Fruit fly (Drosophila melanogaster) whole organism, prepupa: ENCODE results near the gene CG32071.

Experiments used
- CG11762 ChIP-seq: fragments of 200-800 bp; sonication (Bioruptor generic); optimal IDR thresholded peaks from 3 replicates; lab custom pipeline; 2016; ENCODE audit warnings: missing biosample characterization, missing genetic modification characterization; ENCODE audit not compliant: insufficient read depth
- CG1621 ChIP-seq: fragments of 200-800 bp; sonication (Bioruptor generic); optimal IDR thresholded peaks from 3 replicates; lab custom pipeline; 2018; ENCODE audit warnings: missing biosample characterization, mild to moderate bottlenecking, missing genetic modification characterization
- CG4318 ChIP-seq: fragments of 200-800 bp; sonication (Bioruptor generic); optimal IDR thresholded peaks from 3 replicates; lab custom pipeline; 2017; ENCODE audit warnings: missing biosample characterization, mild to moderate bottlenecking, missing genetic modification characterization
- CG6854 ChIP-seq: fragments of 200-800 bp; sonication (Bioruptor generic); optimal IDR thresholded peaks from 2 replicates; lab custom pipeline; 2017; ENCODE audit warnings: missing biosample characterization, mild to moderate bottlenecking, missing genetic modification characterization
- CG7368 ChIP-seq: fragments of 200-800 bp; sonication (Bioruptor generic); optimal IDR thresholded peaks from 3 replicates; lab custom pipeline; 2016; ENCODE audit warnings: missing biosample characterization, missing genetic modification characterization
- CG8319 ChIP-seq: fragments of 200-800 bp; sonication (Bioruptor generic); optimal IDR thresholded peaks from 3 replicates; lab custom pipeline; 2016; ENCODE audit warnings: missing biosample characterization, missing genetic modification characterization
- Ets21C ChIP-seq: fragments of 200-800 bp; sonication (Bioruptor generic); optimal IDR thresholded peaks from 3 replicates; lab custom pipeline; 2016; ENCODE audit warnings: missing biosample characterization, missing genetic modification characterization
- Hr38 ChIP-seq: sonication (Bioruptor generic); optimal IDR thresholded peaks from 2 replicates; lab custom pipeline; 2016; ENCODE audit warnings: missing biosample characterization, missing genetic modification characterization
- Sox102F ChIP-seq: fragments of 200-800 bp; sonication (Bioruptor generic); optimal IDR thresholded peaks from 2 replicates; lab custom pipeline; 2016; ENCODE audit warnings: missing biosample characterization, mild to moderate bottlenecking, missing genetic modification characterization
- fd85E ChIP-seq: fragments of 200-800 bp; sonication (Bioruptor generic); optimal IDR thresholded peaks from 3 replicates; lab custom pipeline; 2016; ENCODE audit warnings: missing biosample characterization, missing genetic modification characterization
- lz ChIP-seq: fragments of 200-800 bp; sonication (Bioruptor generic); optimal IDR thresholded peaks from 3 replicates; lab custom pipeline; 2016; ENCODE audit warnings: missing biosample characterization, missing genetic modification characterization
- ss ChIP-seq, 2 experiments: fragments of 200-800 bp; sonication (Bioruptor generic); optimal IDR thresholded peaks; 2 replicates in 1 of 2; 3 replicates in 1 of 2; lab custom pipeline; 2017 to 2018; ENCODE audit warnings: mild to moderate bottlenecking in 2 of 2, missing biosample characterization in 2 of 2, missing genetic modification characterization in 2 of 2, moderate library complexity in 1 of 2

DNA sequence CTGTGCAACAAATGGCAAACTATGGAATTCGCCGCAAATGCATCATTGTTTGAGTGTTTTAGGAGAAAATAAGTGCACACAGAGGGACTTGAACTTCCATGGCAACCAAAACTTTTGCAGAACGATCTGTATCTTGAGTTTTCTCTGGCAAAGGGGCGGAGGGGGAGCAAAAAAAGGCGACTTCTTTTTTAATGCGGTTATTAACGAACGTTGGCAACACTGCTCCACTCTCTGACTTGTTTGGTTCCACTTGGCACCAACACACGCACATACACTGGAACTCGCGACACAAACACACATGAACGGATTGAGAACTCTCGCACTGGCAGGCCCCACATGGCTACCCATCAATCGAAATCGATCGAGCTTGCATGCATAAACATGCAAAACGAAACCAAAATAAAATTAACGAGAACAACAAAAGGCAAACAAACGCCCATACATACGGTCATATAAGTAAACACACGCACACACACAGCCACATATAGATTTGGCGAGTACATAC is 15.8 kb upstream of the CG32071 start:
- TF ChIP-seq CG4318 (GFP tag; lab: Kevin White, UChicago) (no peak), ss (GFP tag; optimal IDR thresholded peaks at IDR 0.05; lab: Kevin White, UChicago) (no peak), CG8319 (GFP tag; lab: Kevin White, UChicago) (no peak), lz (no peak), Sox102F (GFP tag; lab: Kevin White, UChicago) (no peak), CG7368 (GFP tag; lab: Kevin White, UChicago) (no peak), CG6854 (GFP tag; lab: Kevin White, UChicago) (no peak), Ets21C (GFP tag; lab: Kevin White, UChicago) (no peak), Hr38 (GFP tag; lab: Kevin White, UChicago) (no peak), fd85E (GFP tag; lab: Kevin White, UChicago) (no peak), CG1621 (tag; lab: Kevin White, UChicago) (no peak), CG11762 (GFP tag; lab: Kevin White, UChicago) (no peak)
